Fruit fly (Drosophila melanogaster): Measurements from ENCODE around the gene Nedd8.

Nedd8 gene

dm6 chr2L:18981484-18981883, 29.8 kb upstream of the Nedd8 start (continued):
- TF ChIP-seq salm (tag; optimal IDR thresholded peaks at IDR 0.05) (peak; percentile 4), sens (GFP tag) (peak; percentile 56), twi (tag; optimal IDR thresholded peaks at IDR 0.05) (no peak), CG34422 (GFP tag; IDR thresholded peaks at IDR 0.05) (no peak), CG34376 (GFP tag; optimal IDR thresholded peaks at IDR 0.05) (no peak), run (tag; optimal IDR thresholded peaks at IDR 0.05) (no peak), Blimp-1 (GFP tag; optimal IDR thresholded peaks at IDR 0.05) (peak; percentile 4), vvl (GFP tag; IDR thresholded peaks at IDR 0.05) (peak; percentile 75), CG8388 (GFP tag; optimal IDR thresholded peaks at IDR 0.05) (no peak), CG17568 (GFP tag; optimal IDR thresholded peaks at IDR 0.05) (peak; percentile 14), CG12155 (GFP tag; optimal IDR thresholded peaks at IDR 0.05) (no peak), CG9797 (GFP tag; optimal IDR thresholded peaks at IDR 0.05) (no peak), CG1024 (GFP tag; IDR thresholded peaks at IDR 0.05) (0 out of 2 replicates have a peak, but pooled peaks have one; percentile 7), CG11723 (GFP tag; optimal IDR thresholded peaks at IDR 0.05) (no peak), scrt (GFP tag; optimal IDR thresholded peaks at IDR 0.05) (no peak), tap (tag; optimal IDR thresholded peaks at IDR 0.05) (peak; percentile 5), nmo (GFP tag; optimal IDR thresholded peaks at IDR 0.05) (no peak), CG16779 (GFP tag; IDR thresholded peaks at IDR 0.05) (no peak), Tbp (GFP tag; optimal IDR thresholded peaks at IDR 0.05) (no peak), CG17385 (GFP tag; optimal IDR thresholded peaks at IDR 0.05) (peak; percentile 6), sd (tag; optimal IDR thresholded peaks at IDR 0.05) (no peak), CG17802 (tag; optimal IDR thresholded peaks at IDR 0.05) (no peak), Oaz (GFP tag; IDR thresholded peaks at IDR 0.05) (no peak), CG2116 (GFP tag; optimal IDR thresholded peaks at IDR 0.05) (no peak), MTF-1 (GFP tag; optimal IDR thresholded peaks at IDR 0.05; ENCODE audit: borderline replicate concordance) (peak; percentile 46), zfh2 (GFP tag; optimal IDR thresholded peaks at IDR 0.05) (no peak), onecut (GFP tag; IDR thresholded peaks at IDR 0.05) (peak; percentile 7; the same call in 1 of the 2 replicates), lab (GFP tag; optimal IDR thresholded peaks at IDR 0.05) (peak; percentile 32), ATbp (GFP tag; optimal IDR thresholded peaks at IDR 0.05) (peak; percentile 40), YL-1 (GFP tag; optimal IDR thresholded peaks at IDR 0.05) (no peak), toy (GFP tag; IDR thresholded peaks at IDR 0.05) (no peak), kni (GFP tag; optimal IDR thresholded peaks at IDR 0.05) (peak; percentile 70), ewg (GFP tag; optimal IDR thresholded peaks at IDR 0.05) (no peak), phol (tag; optimal IDR thresholded peaks at IDR 0.05) (no peak), Kr (GFP tag; optimal IDR thresholded peaks at IDR 0.05) (peak; percentile 42)

DNA sequence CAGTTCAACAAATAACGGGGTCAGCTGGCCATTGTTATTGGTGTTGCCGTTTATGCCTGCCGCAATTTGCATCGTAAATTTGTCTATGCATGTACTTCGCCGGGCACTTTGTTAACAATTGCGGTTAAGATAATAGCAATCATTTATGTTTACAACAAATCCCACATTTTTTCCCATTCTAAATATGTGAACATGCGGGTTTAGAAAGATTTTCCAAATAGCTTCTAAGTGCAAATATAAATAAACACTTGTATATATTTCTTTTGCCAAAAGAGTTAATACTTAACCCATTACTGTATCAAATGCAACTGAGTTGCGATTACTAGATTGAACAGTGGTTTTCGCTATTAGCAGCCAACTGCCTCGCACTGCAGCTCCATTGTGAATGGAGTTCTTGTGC, 29.3 kb upstream of the Nedd8 start:
- peak; percentile 12 for TF ChIP-seq CG1603 (tag; optimal IDR thresholded peaks at IDR 0.05)
- no peak for TF ChIP-seq CG34224 (GFP tag; IDR thresholded peaks at IDR 0.05; ENCODE audit: partially characterized antibody)
- TF ChIP-seq CG13894 (tag; optimal IDR thresholded peaks at IDR 0.05), result no peak
- no peak for TF ChIP-seq H15 (GFP tag; IDR thresholded peaks at IDR 0.05)
- TF ChIP-seq Lhr (GFP tag; optimal IDR thresholded peaks at IDR 0.05), result no peak
- TF ChIP-seq C15 (GFP tag; IDR thresholded peaks at IDR 0.05), result no peak
- TF ChIP-seq tap (tag; optimal IDR thresholded peaks at IDR 0.05), result no peak
- TF ChIP-seq dpn (GFP tag; optimal IDR thresholded peaks at IDR 0.05), result no peak
- TF ChIP-seq CG16815 (GFP tag; optimal IDR thresholded peaks at IDR 0.05), result no peak
- no peak for TF ChIP-seq CG15514 (GFP tag; optimal IDR thresholded peaks at IDR 0.05)
- TF ChIP-seq Med (GFP tag), result peak; percentile 34
- TF ChIP-seq ap (GFP tag; IDR thresholded peaks at IDR 0.05), result no peak
- no peak for TF ChIP-seq tio (GFP tag; optimal IDR thresholded peaks at IDR 0.05)
- 0 out of 2 replicates have a peak, but pooled peaks have one; percentile 13 for TF ChIP-seq CG11696 (GFP tag; IDR thresholded peaks at IDR 0.05)
- no peak for TF ChIP-seq CG2129 (GFP tag; IDR thresholded peaks at IDR 0.05; ENCODE audit: partially characterized antibody)
- no peak for TF ChIP-seq btn (GFP tag; optimal IDR thresholded peaks at IDR 0.05)
- no peak for TF ChIP-seq Usf (GFP tag; optimal IDR thresholded peaks at IDR 0.05)
- TF ChIP-seq Dek (tag; optimal IDR thresholded peaks at IDR 0.05), result no peak

Measured in whole organism, embryonic.